Fruit fly (Drosophila melanogaster) whole organism, adult: ENCODE results near the gene Cp38.

Experiments
- CG11617 ChIP-seq: fragments of 200-800 bp; sonication (Bioruptor generic); optimal IDR thresholded peaks from 2 replicates; lab custom pipeline; 2017; ENCODE audit warnings: mild to moderate bottlenecking, missing biosample characterization, missing genetic modification reagents, missing genetic modification characterization
- CG12768 ChIP-seq: fragments of 200-800 bp; sonication (Bioruptor generic); optimal IDR thresholded peaks from 2 replicates; lab custom pipeline; 2017; ENCODE audit warnings: missing biosample characterization, missing genetic modification characterization, mild to moderate bottlenecking, moderate library complexity, missing genetic modification reagents
- CG14711 ChIP-seq: fragments of 200-800 bp; sonication (Bioruptor generic); optimal IDR thresholded peaks from 2 replicates; lab custom pipeline; 2018; ENCODE audit warnings: missing biosample characterization, mild to moderate bottlenecking, missing genetic modification characterization, moderate library complexity
- CG1620 ChIP-seq: fragments of 200-800 bp; sonication (Bioruptor generic); optimal IDR thresholded peaks from 2 replicates; lab custom pipeline; 2016; ENCODE audit warnings: missing biosample characterization, missing genetic modification characterization
- CG33017 ChIP-seq: fragments of 200-800 bp; sonication (Bioruptor generic); optimal IDR thresholded peaks from 2 replicates; lab custom pipeline; 2018; ENCODE audit warnings: missing biosample characterization, mild to moderate bottlenecking, missing genetic modification characterization, moderate library complexity
- CG5204 ChIP-seq: fragments of 200-800 bp; sonication (Bioruptor generic); optimal IDR thresholded peaks from 2 replicates; lab custom pipeline; 2016; ENCODE audit warnings: missing biosample characterization, missing genetic modification characterization
- CG7045 ChIP-seq: fragments of 200-800 bp; sonication (Bioruptor generic); optimal IDR thresholded peaks from 2 replicates; lab custom pipeline; 2017; ENCODE audit warnings: missing biosample characterization, mild to moderate bottlenecking, missing genetic modification characterization
- CG7101 ChIP-seq: fragments of 200-800 bp; sonication (Bioruptor generic); optimal IDR thresholded peaks from 2 replicates; lab custom pipeline; 2018; ENCODE audit warnings: missing biosample characterization, mild to moderate bottlenecking, missing genetic modification characterization, moderate library complexity
- Clk ChIP-seq: fragments of 200-800 bp; sonication (Bioruptor generic); optimal IDR thresholded peaks from 2 replicates; lab custom pipeline; 2017; ENCODE audit warnings: missing biosample characterization, missing genetic modification characterization
- Crg-1 ChIP-seq: fragments of 200-800 bp; sonication (Bioruptor generic); optimal IDR thresholded peaks from 2 replicates; lab custom pipeline; 2016; ENCODE audit warnings: missing biosample characterization, missing genetic modification characterization
- Hr96 ChIP-seq: fragments of 200-800 bp; sonication (Bioruptor generic); optimal IDR thresholded peaks from 2 replicates; lab custom pipeline; 2016; ENCODE audit warnings: missing biosample characterization, missing genetic modification characterization
- Mnt ChIP-seq: fragments of 200-800 bp; sonication (Bioruptor generic); optimal IDR thresholded peaks from 2 replicates; lab custom pipeline; 2016; ENCODE audit warnings: missing biosample characterization, mild to moderate bottlenecking, missing genetic modification characterization
- bab1 ChIP-seq: fragments of 200-800 bp; sonication (Bioruptor generic); optimal IDR thresholded peaks from 3 replicates; lab custom pipeline; 2019; ENCODE audit warnings: missing biosample characterization, mild to moderate bottlenecking, missing genetic modification characterization, moderate library complexity
- cic ChIP-seq: fragments of 200-800 bp; sonication (Bioruptor generic); optimal IDR thresholded peaks from 2 replicates; lab custom pipeline; 2017; ENCODE audit warnings: missing biosample characterization, mild to moderate bottlenecking, missing genetic modification characterization, moderate library complexity
- cnc ChIP-seq, 2 experiments: fragments of >200 bp; optimal IDR thresholded peaks; 2 replicates each; lab custom pipeline; 2017
- kay ChIP-seq: fragments of 200-800 bp; sonication (Bioruptor generic); peaks from one replicate; lab custom pipeline; 2016; ENCODE audit warnings: missing biosample characterization, missing genetic modification characterization, borderline replicate concordance
- ovo ChIP-seq: fragments of 200-800 bp; sonication (Bioruptor generic); optimal IDR thresholded peaks from 2 replicates; lab custom pipeline; 2016; ENCODE audit warnings: missing biosample characterization, missing genetic modification characterization
- pad ChIP-seq: fragments of 200-800 bp; sonication (Bioruptor generic); optimal IDR thresholded peaks from 3 replicates; lab custom pipeline; 2017; ENCODE audit warnings: missing biosample characterization, missing genetic modification characterization, mild to moderate bottlenecking, moderate library complexity, missing genetic modification reagents
- tj ChIP-seq: fragments of 200-800 bp; sonication (Bioruptor generic); optimal IDR thresholded peaks from 3 replicates; lab custom pipeline; 2017; ENCODE audit warnings: missing biosample characterization, mild to moderate bottlenecking, missing genetic modification characterization, moderate library complexity
- toe ChIP-seq: fragments of 200-800 bp; sonication (Bioruptor generic); optimal IDR thresholded peaks from 2 replicates; lab custom pipeline; 2016; ENCODE audit warnings: missing biosample characterization, missing genetic modification characterization

Cp38 gene

dm6 chrX:8502053-8502452, 20.4 kb downstream of the Cp38 start:
- peak; percentile 38 for TF ChIP-seq cic
- no peak for TF ChIP-seq CG12768

dm6 chrX:8505023-8505604, 23.5 kb downstream of the Cp38 start:
- TF ChIP-seq CG33017 (tag; lab: Kevin White, UChicago), result no peak
- TF ChIP-seq CG5204 (GFP tag; lab: Kevin White, UChicago), result no peak
- no peak for TF ChIP-seq CG7045
- no peak for TF ChIP-seq Clk (GFP tag; lab: Kevin White, UChicago)
- no peak for TF ChIP-seq Hr96
- no peak for TF ChIP-seq kay (GFP tag; lab: Kevin White, UChicago)
- no peak for TF ChIP-seq tj
- TF ChIP-seq cic, result no peak
- no peak for TF ChIP-seq CG1620 (GFP tag; lab: Kevin White, UChicago)
- no peak for TF ChIP-seq Crg-1 (GFP tag; lab: Kevin White, UChicago)
- TF ChIP-seq CG14711 (tag; lab: Kevin White, UChicago), result no peak
- TF ChIP-seq Mnt (GFP tag; lab: Kevin White, UChicago), result no peak
- TF ChIP-seq cnc (optimal IDR thresholded peaks at IDR 0.05; lab: Kevin White, UChicago), result no peak
- TF ChIP-seq toe, result no peak
- TF ChIP-seq bab1 (GFP tag; lab: Kevin White, UChicago), result no peak
- no peak for TF ChIP-seq pad (GFP tag; lab: Kevin White, UChicago)
- no peak for TF ChIP-seq ovo (GFP tag; lab: Kevin White, UChicago)
- no peak for TF ChIP-seq CG7101 (tag; lab: Kevin White, UChicago)
- no peak for TF ChIP-seq CG12768

dm6 chrX:8510731-8511130, 29.1 kb downstream of the Cp38 start:
- TF ChIP-seq CG7045, result peak; percentile 23
- TF ChIP-seq Mnt (GFP tag; lab: Kevin White, UChicago), result no peak
- peak; percentile 49 for TF ChIP-seq CG7101 (tag; lab: Kevin White, UChicago)

dm6 chrX:8512251-8512650, 30.6 kb downstream of the Cp38 start:
- TF ChIP-seq CG14711 (tag; lab: Kevin White, UChicago) (no peak), tj (no peak), cnc (optimal IDR thresholded peaks at IDR 0.05; lab: Kevin White, UChicago) (no peak), CG5204 (GFP tag; lab: Kevin White, UChicago) (no peak), kay (GFP tag; lab: Kevin White, UChicago) (no peak), CG33017 (tag; lab: Kevin White, UChicago) (no peak), CG7101 (tag; lab: Kevin White, UChicago) (no peak)

DNA sequence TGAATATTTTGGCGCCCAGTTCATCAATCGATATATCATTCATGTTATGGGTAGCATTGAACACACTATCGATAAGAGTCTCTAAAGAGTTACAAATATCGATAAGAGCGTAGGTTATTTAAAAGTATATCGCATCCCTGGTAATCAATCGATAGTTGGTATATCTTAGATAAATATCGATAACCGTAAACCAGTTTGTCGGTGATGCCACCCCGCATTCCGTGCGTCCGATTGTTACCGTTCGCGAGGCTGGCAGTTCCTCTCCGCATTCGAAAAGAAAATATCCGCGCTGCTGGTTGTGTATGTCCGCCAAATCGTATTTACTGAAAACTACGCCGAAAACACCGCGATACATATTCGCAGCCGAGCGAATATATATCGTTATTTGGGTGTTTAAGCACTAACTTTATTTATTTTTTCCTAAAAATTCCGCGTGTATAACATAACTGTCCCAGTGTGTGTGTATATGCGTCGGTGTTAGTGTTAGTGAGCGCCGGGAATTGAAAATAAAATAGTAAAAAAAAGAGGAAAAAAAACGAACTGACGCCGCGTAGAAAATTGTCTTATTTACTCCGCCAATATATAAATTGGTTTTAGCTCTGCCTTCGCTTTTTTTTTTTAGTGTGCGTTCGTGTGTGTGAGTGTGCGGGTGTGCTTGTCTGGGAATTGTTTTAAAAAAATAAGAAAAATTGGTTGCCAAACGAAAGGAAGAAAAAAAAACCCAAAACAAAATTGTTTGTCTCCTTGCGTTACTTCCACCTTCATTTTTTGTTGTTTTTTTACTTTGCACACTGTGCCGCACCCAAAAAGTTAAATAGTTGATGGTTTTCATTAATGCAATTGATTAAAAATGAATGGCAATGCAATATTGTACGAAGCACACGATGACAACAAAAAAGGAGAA, 35.7 kb downstream of the Cp38 start, which contains the start of gene Nrg:
Nrg (plus strand) TSS at position 253 of the 904 bp plus-strand sequence.
- TF ChIP-seq pad (GFP tag; lab: Kevin White, UChicago), result peak; percentile 39
- TF ChIP-seq CG7045, result no peak
- TF ChIP-seq cic, result peak; percentile 11
- peak; percentile 3 for TF ChIP-seq toe
- TF ChIP-seq CG33017 (tag; lab: Kevin White, UChicago), result no peak
- no peak for TF ChIP-seq Hr96
- TF ChIP-seq Clk (GFP tag; lab: Kevin White, UChicago), result no peak
- no peak for TF ChIP-seq cnc (optimal IDR thresholded peaks at IDR 0.05; lab: Kevin White, UChicago)
- peak; percentile 40 for TF ChIP-seq Crg-1 (GFP tag; lab: Kevin White, UChicago)
- peak; percentile 3 for TF ChIP-seq ovo (GFP tag; lab: Kevin White, UChicago)
- TF ChIP-seq tj, result peak; percentile 21
- no peak for TF ChIP-seq CG14711 (tag; lab: Kevin White, UChicago)
- TF ChIP-seq bab1 (GFP tag; lab: Kevin White, UChicago), result peak; percentile 89
- no peak for TF ChIP-seq CG5204 (GFP tag; lab: Kevin White, UChicago)
- TF ChIP-seq CG11617 (GFP tag; lab: Kevin White, UChicago), result peak; percentile 1
- peak; percentile 65 for TF ChIP-seq Mnt (GFP tag; lab: Kevin White, UChicago)
- no peak for TF ChIP-seq kay (GFP tag; lab: Kevin White, UChicago)
- TF ChIP-seq CG1620 (GFP tag; lab: Kevin White, UChicago), result peak; percentile 44
- peak; percentile 14 for TF ChIP-seq CG12768
- TF ChIP-seq CG7101 (tag; lab: Kevin White, UChicago), result peak; percentile 17

dm6 chrX:8518025-8518661, 36.5 kb downstream of the Cp38 start:
- TF ChIP-seq Clk (GFP tag; lab: Kevin White, UChicago) (no peak), tj (no peak), cnc (optimal IDR thresholded peaks at IDR 0.05; lab: Kevin White, UChicago) (no peak), pad (GFP tag; lab: Kevin White, UChicago) (peak; percentile 67), CG33017 (tag; lab: Kevin White, UChicago) (no peak), CG1620 (GFP tag; lab: Kevin White, UChicago) (no peak)
